Fruit fly (Drosophila melanogaster) whole organism, embryonic: ENCODE data around the gene Slip1.

ENCODE experiments used
- Adf1 ChIP-seq: fragments of 200-800 bp; sonication (Bioruptor generic); IDR thresholded peaks from 2 replicates; pipeline ENCODE4 v1.3.6; 2022; ENCODE audit warnings: missing biosample characterization, missing genetic modification characterization
- BtbVII ChIP-seq: fragments of 200-800 bp; sonication (Bioruptor generic); optimal IDR thresholded peaks from 3 replicates; lab custom pipeline; 2017; ENCODE audit warnings: missing biosample characterization, mild to moderate bottlenecking, missing genetic modification characterization
- CG10147 ChIP-seq: fragments of 200-800 bp; sonication (Bioruptor generic); optimal IDR thresholded peaks from 2 replicates; lab custom pipeline; 2019; ENCODE audit warnings: missing biosample characterization, mild to moderate bottlenecking, missing genetic modification characterization, moderate library complexity
- CG10267 ChIP-seq: fragments of 200-800 bp; sonication (Bioruptor generic); optimal IDR thresholded peaks from 2 replicates; lab custom pipeline; 2018; ENCODE audit warnings: missing biosample characterization, mild to moderate bottlenecking, missing genetic modification characterization, moderate library complexity
- CG10431 ChIP-seq: fragments of 200-800 bp; sonication (Bioruptor generic); optimal IDR thresholded peaks from 3 replicates; lab custom pipeline; 2018; ENCODE audit warnings: missing biosample characterization, mild to moderate bottlenecking, missing genetic modification characterization
- CG11695 ChIP-seq: fragments of 200-800 bp; sonication (Bioruptor generic); IDR thresholded peaks from 3 replicates; pipeline ENCODE4 v1.3.6; 2022; ENCODE audit warnings: missing biosample characterization, missing genetic modification characterization
- CG11696 ChIP-seq: fragments of 200-800 bp; sonication (Bioruptor generic); IDR thresholded peaks from 2 replicates; pipeline ENCODE4 v1.3.6; 2022; ENCODE audit warnings: missing biosample characterization, missing genetic modification characterization
- CG12071 ChIP-seq: fragments of 200-800 bp; sonication (Bioruptor generic); optimal IDR thresholded peaks from 3 replicates; lab custom pipeline; 2018; ENCODE audit warnings: missing biosample characterization, mild to moderate bottlenecking, missing genetic modification characterization
- CG12391 ChIP-seq: fragments of 200-800 bp; sonication (Bioruptor generic); optimal IDR thresholded peaks from 3 replicates; lab custom pipeline; 2018; ENCODE audit warnings: missing biosample characterization, mild to moderate bottlenecking, missing genetic modification characterization, moderate library complexity
- CG13424 ChIP-seq: fragments of 200-800 bp; sonication (Bioruptor generic); optimal IDR thresholded peaks from 2 replicates; lab custom pipeline; 2019; ENCODE audit warnings: missing biosample characterization, mild to moderate bottlenecking, missing genetic modification characterization, moderate library complexity
- CG15514 ChIP-seq: fragments of 200-800 bp; sonication (Bioruptor generic); optimal IDR thresholded peaks from 3 replicates; lab custom pipeline; 2017; ENCODE audit warnings: missing biosample characterization, missing genetic modification characterization, mild to moderate bottlenecking, moderate library complexity, missing genetic modification reagents
- CG17612 ChIP-seq: fragments of 200-800 bp; sonication (Bioruptor generic); IDR thresholded peaks from 2 replicates; pipeline ENCODE4 v1.3.6; 2022; ENCODE audit warnings: missing biosample characterization, missing genetic modification characterization
- CG2712 ChIP-seq: fragments of 200-800 bp; optimal IDR thresholded peaks from 3 replicates; lab custom pipeline; 2019; ENCODE audit warnings: missing biosample characterization, mild to moderate bottlenecking, missing genetic modification characterization, moderate library complexity
- CG2875 ChIP-seq: fragments of 200-800 bp; sonication (Bioruptor generic); optimal IDR thresholded peaks from 2 replicates; lab custom pipeline; 2017; ENCODE audit warnings: missing biosample characterization, mild to moderate bottlenecking, missing genetic modification characterization, missing genetic modification reagents
- CG31224 ChIP-seq: fragments of 200-800 bp; sonication (Bioruptor generic); IDR thresholded peaks from 2 replicates; pipeline ENCODE4 v1.3.6; 2022; ENCODE audit warnings: missing biosample characterization, missing genetic modification characterization
- CG32772 ChIP-seq: fragments of 200-800 bp; sonication (Bioruptor generic); IDR thresholded peaks from 2 replicates; pipeline ENCODE4 v1.3.6; 2022; ENCODE audit warnings: missing biosample characterization, missing genetic modification characterization
- CG33213 ChIP-seq: fragments of 200-800 bp; sonication (Bioruptor generic); optimal IDR thresholded peaks from 3 replicates; lab custom pipeline; 2016; ENCODE audit warnings: missing biosample characterization, missing genetic modification characterization
- CG3995 ChIP-seq: fragments of 200-800 bp; sonication (Bioruptor generic); optimal IDR thresholded peaks from 3 replicates; lab custom pipeline; 2016; ENCODE audit warnings: missing biosample characterization, missing genetic modification characterization
- CG6813 ChIP-seq: fragments of 200-800 bp; sonication (Bioruptor generic); optimal IDR thresholded peaks from 2 replicates; lab custom pipeline; 2017; ENCODE audit warnings: missing biosample characterization, missing genetic modification characterization, mild to moderate bottlenecking, moderate library complexity, missing genetic modification reagents
- CG9797 ChIP-seq: fragments of 200-800 bp; sonication (Bioruptor generic); optimal IDR thresholded peaks from 3 replicates; lab custom pipeline; 2018; ENCODE audit warnings: missing biosample characterization, mild to moderate bottlenecking, missing genetic modification characterization
- D19B ChIP-seq: fragments of 200-800 bp; sonication (Bioruptor generic); optimal IDR thresholded peaks from 2 replicates; lab custom pipeline; 2017; ENCODE audit warnings: missing biosample characterization, mild to moderate bottlenecking, missing genetic modification characterization
- Dip2 ChIP-seq: fragments of 200-800 bp; sonication (Bioruptor generic); IDR thresholded peaks from 2 replicates; pipeline ENCODE4 v1.3.6; 2022; ENCODE audit warnings: missing biosample characterization, missing genetic modification characterization
- Elba2 ChIP-seq: fragments of 200-800 bp; sonication (Bioruptor generic); optimal IDR thresholded peaks from 3 replicates; lab custom pipeline; 2016; ENCODE audit warnings: missing biosample characterization, missing genetic modification characterization
- Gug ChIP-seq: fragments of 200-800 bp; sonication (Bioruptor generic); IDR thresholded peaks from 4 replicates; pipeline ENCODE4 v1.3.6; 2022; ENCODE audit warnings: missing biosample characterization, missing genetic modification characterization
- HLH4C ChIP-seq: fragments of 200-800 bp; sonication (Bioruptor generic); IDR thresholded peaks from 3 replicates; pipeline ENCODE4 v1.3.6; 2022; ENCODE audit warnings: missing biosample characterization, missing genetic modification characterization; ENCODE audit not compliant: partially characterized antibody
- HLH54F ChIP-seq: fragments of 200-800 bp; sonication (Bioruptor generic); optimal IDR thresholded peaks from 3 replicates; lab custom pipeline; 2016; ENCODE audit warnings: missing biosample characterization, missing genetic modification characterization
- HLHmδ ChIP-seq: fragments of 200-800 bp; sonication (Bioruptor generic); optimal IDR thresholded peaks from 2 replicates; lab custom pipeline; 2018; ENCODE audit warnings: missing biosample characterization, mild to moderate bottlenecking, missing genetic modification characterization, moderate library complexity
- Hand ChIP-seq: fragments of 200-800 bp; sonication (Bioruptor generic); optimal IDR thresholded peaks from 2 replicates; lab custom pipeline; 2017; ENCODE audit warnings: mild to moderate bottlenecking, missing biosample characterization, missing genetic modification reagents, missing genetic modification characterization
- Hmr ChIP-seq: fragments of 200-800 bp; sonication (Bioruptor generic); optimal IDR thresholded peaks from 3 replicates; lab custom pipeline; 2017; ENCODE audit warnings: mild to moderate bottlenecking, missing biosample characterization, missing genetic modification reagents, missing genetic modification characterization
- Myb ChIP-seq: fragments of 200-800 bp; sonication (Bioruptor generic); optimal IDR thresholded peaks from 2 replicates; lab custom pipeline; 2016; ENCODE audit warnings: missing biosample characterization, missing genetic modification characterization
- Oli ChIP-seq: fragments of 200-800 bp; sonication (Bioruptor generic); optimal IDR thresholded peaks from 2 replicates; lab custom pipeline; 2018; ENCODE audit warnings: missing biosample characterization, mild to moderate bottlenecking, missing genetic modification characterization, moderate library complexity
- Ravus ChIP-seq: fragments of 200-800 bp; sonication (Bioruptor generic); IDR thresholded peaks from 2 replicates; pipeline ENCODE4 v1.3.6; 2022; ENCODE audit warnings: missing biosample characterization, missing genetic modification characterization
- Ssrp ChIP-seq: fragments of 200-800 bp; sonication (Bioruptor generic); optimal IDR thresholded peaks from 2 replicates; lab custom pipeline; 2018; ENCODE audit warnings: missing biosample characterization, mild to moderate bottlenecking, missing genetic modification characterization, moderate library complexity
- Trl ChIP-seq, 3 experiments: fragments of >200 bp in 2 of 3; fragments of 200-800 bp in 1 of 3; sonication (Bioruptor generic) in 1 of 3; optimal IDR thresholded peaks; 2 replicates in 1 of 3; 3 replicates in 2 of 3; lab custom pipeline; 2016 to 2017; ENCODE audit warnings: missing biosample characterization in 1 of 3, missing genetic modification characterization in 1 of 3
- bowl ChIP-seq: fragments of 200-800 bp; sonication (Bioruptor generic); IDR thresholded peaks from 2 replicates; pipeline ENCODE4 v1.3.6; 2022; ENCODE audit warnings: missing biosample characterization, missing genetic modification characterization
- cg ChIP-seq: fragments of 200-800 bp; sonication (Bioruptor generic); optimal IDR thresholded peaks from 3 replicates; lab custom pipeline; 2019; ENCODE audit warnings: missing biosample characterization, mild to moderate bottlenecking, missing genetic modification characterization, moderate library complexity
- disco-r ChIP-seq: fragments of 200-800 bp; sonication (Bioruptor generic); optimal IDR thresholded peaks from 2 replicates; lab custom pipeline; 2016; ENCODE audit warnings: missing biosample characterization, missing genetic modification characterization
- ewg ChIP-seq: fragments of 200-800 bp; sonication (Bioruptor generic); optimal IDR thresholded peaks from 3 replicates; lab custom pipeline; 2017; ENCODE audit warnings: mild to moderate bottlenecking, missing biosample characterization, missing genetic modification reagents, missing genetic modification characterization
- eyg ChIP-seq: fragments of 200-800 bp; sonication (Bioruptor generic); optimal IDR thresholded peaks from 3 replicates; lab custom pipeline; 2016; ENCODE audit warnings: missing biosample characterization, missing genetic modification characterization
- grn ChIP-seq: fragments of 200-800 bp; sonication (Bioruptor generic); optimal IDR thresholded peaks from 3 replicates; lab custom pipeline; 2017; ENCODE audit warnings: missing biosample characterization, missing genetic modification characterization
- gro ChIP-seq: fragments of 200-800 bp; sonication (Bioruptor generic); optimal IDR thresholded peaks from 2 replicates; lab custom pipeline; 2016; ENCODE audit warnings: missing biosample characterization, missing genetic modification characterization
- lbe ChIP-seq: fragments of 200-800 bp; sonication (Bioruptor generic); optimal IDR thresholded peaks from 2 replicates; lab custom pipeline; 2016; ENCODE audit warnings: missing biosample characterization, mild to moderate bottlenecking, missing genetic modification characterization
- lov ChIP-seq, 2 experiments: fragments of 200-800 bp in 1 of 2; fragments of >200 bp in 1 of 2; sonication (Bioruptor generic) in 1 of 2; IDR thresholded peaks in 1 of 2; optimal IDR thresholded peaks in 1 of 2; 2 replicates in 1 of 2; 3 replicates in 1 of 2; pipeline versions ENCODE4 v1.3.6 to Lab custom; 2017 to 2022; ENCODE audit warnings: missing biosample characterization in 1 of 2, missing genetic modification characterization in 1 of 2
- maf-S ChIP-seq: fragments of 200-800 bp; sonication (Bioruptor generic); optimal IDR thresholded peaks from 2 replicates; lab custom pipeline; 2016; ENCODE audit warnings: missing biosample characterization, missing genetic modification characterization
- mam ChIP-seq: fragments of 200-800 bp; sonication (Bioruptor generic); optimal IDR thresholded peaks from 3 replicates; lab custom pipeline; 2016; ENCODE audit warnings: missing biosample characterization, missing genetic modification characterization
- p53 ChIP-seq: fragments of 200-800 bp; sonication (Bioruptor generic); optimal IDR thresholded peaks from 2 replicates; lab custom pipeline; 2016; ENCODE audit warnings: missing biosample characterization, missing genetic modification characterization
- pb ChIP-seq: fragments of 200-800 bp; sonication (Bioruptor generic); optimal IDR thresholded peaks from 3 replicates; lab custom pipeline; 2016; ENCODE audit warnings: missing biosample characterization, missing genetic modification characterization
- pum ChIP-seq: fragments of 200-800 bp; sonication (Bioruptor generic); optimal IDR thresholded peaks from 2 replicates; lab custom pipeline; 2016; ENCODE audit warnings: missing biosample characterization, missing genetic modification characterization
- run ChIP-seq: fragments of 200-800 bp; sonication (Bioruptor generic); optimal IDR thresholded peaks from 3 replicates; lab custom pipeline; 2018; ENCODE audit warnings: missing biosample characterization, mild to moderate bottlenecking, missing genetic modification characterization
- slbo ChIP-seq: fragments of 200-800 bp; sonication (Bioruptor generic); IDR thresholded peaks from 2 replicates; pipeline ENCODE4 v1.3.6; 2022; ENCODE audit warnings: missing biosample characterization, missing genetic modification characterization
- wek ChIP-seq: fragments of 200-800 bp; sonication (Bioruptor generic); optimal IDR thresholded peaks from 3 replicates; lab custom pipeline; 2018; ENCODE audit warnings: missing biosample characterization, mild to moderate bottlenecking, missing genetic modification characterization, moderate library complexity

Slip1 gene

DNA sequence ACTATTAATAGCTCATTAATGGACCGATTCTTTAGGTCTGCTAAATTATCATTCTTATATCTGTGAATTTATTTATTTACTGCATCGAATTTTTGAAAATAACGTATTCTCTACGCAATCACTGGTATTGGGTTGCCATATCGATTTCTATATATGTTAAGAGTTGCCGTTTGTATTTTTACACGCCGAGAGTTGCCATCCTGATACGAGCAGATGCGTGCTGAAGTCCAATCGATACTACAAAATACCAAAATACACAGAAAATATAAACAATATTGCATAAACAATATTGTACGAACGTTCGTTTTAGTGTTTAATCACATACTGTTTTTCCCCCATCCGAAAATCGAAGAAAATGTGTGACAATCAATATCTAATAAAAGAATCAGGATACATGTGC is 34.0 kb downstream of the Slip1 start, which contains the start of gene ey (continued):
- TF ChIP-seq Hand (GFP tag; lab: Kevin White, UChicago) (no peak), Dip2 (GFP tag; lab: Robert Waterston, UW) (no peak), slbo (GFP tag; lab: Robert Waterston, UW) (peak; percentile 20; the same call in 1 of the 2 replicates), grn (no peak), Adf1 (GFP tag; lab: Robert Waterston, UW) (no peak; the same call in 1 of the 2 replicates), bowl (GFP tag; lab: Robert Waterston, UW) (no peak), CG32772 (GFP tag; lab: Robert Waterston, UW) (no peak), mam (GFP tag; lab: Kevin White, UChicago) (no peak), disco-r (no peak), CG6813 (no peak), CG3995 (GFP tag; lab: Kevin White, UChicago) (peak; percentile 76), maf-S (GFP tag; lab: Kevin White, UChicago) (no peak), CG10431 (GFP tag; lab: Kevin White, UChicago) (no peak), CG15514 (GFP tag; lab: Kevin White, UChicago) (peak; percentile 72), CG17612 (GFP tag; lab: Robert Waterston, UW) (no peak), CG11695 (GFP tag; lab: Robert Waterston, UW) (no peak), CG9797 (GFP tag; lab: Kevin White, UChicago) (no peak), Hmr (GFP tag; lab: Kevin White, UChicago) (peak; percentile 92), eyg (GFP tag; lab: Kevin White, UChicago) (no peak), CG11696 (no peak), Ravus (GFP tag; lab: Robert Waterston, UW) (no peak), Ssrp (no peak), Oli (tag; lab: Kevin White, UChicago) (no peak), HLHmδ (GFP tag; lab: Kevin White, UChicago) (no peak), CG12391 (peak; percentile 36), wek (GFP tag; lab: Kevin White, UChicago) (no peak), Gug (GFP tag; lab: Robert Waterston, UW) (no peak), ewg (GFP tag; lab: Kevin White, UChicago) (no peak), CG2712 (tag; lab: Kevin White, UChicago) (peak; percentile 31), CG10147 (no peak), CG33213 (GFP tag; lab: Kevin White, UChicago) (peak; percentile 90), gro (peak; percentile 29), CG12071 (no peak), CG2875 (GFP tag; lab: Kevin White, UChicago) (no peak), Trl (optimal IDR thresholded peaks at IDR 0.05; lab: Kevin White, UChicago) (no peak), Trl (GFP tag; optimal IDR thresholded peaks at IDR 0.05; lab: Kevin White, UChicago) (no peak), HLH54F (GFP tag; lab: Kevin White, UChicago) (no peak), Elba2 (GFP tag; lab: Kevin White, UChicago) (peak; percentile 2), run (tag; lab: Kevin White, UChicago) (no peak), pb (GFP tag; lab: Kevin White, UChicago) (no peak), pum (peak; percentile 9), HLH4C (GFP tag; lab: Robert Waterston, UW) (no peak), D19B (no peak), lov (optimal IDR thresholded peaks at IDR 0.05; lab: Kevin White, UChicago) (no peak), lov (GFP tag; IDR thresholded peaks at IDR 0.05; lab: Robert Waterston, UW) (no peak), Myb (GFP tag; lab: Kevin White, UChicago) (peak; percentile 99), CG10267 (peak; percentile 43), p53 (GFP tag; lab: Kevin White, UChicago) (no peak), BtbVII (no peak), cg (no peak), CG31224 (GFP tag; lab: Robert Waterston, UW) (no peak), lbe (GFP tag; lab: Kevin White, UChicago) (no peak), CG13424 (tag; lab: Kevin White, UChicago) (no peak)
